Worm (Caenorhabditis elegans): ENCODE results near the gene fbxa-142.

DNA sequence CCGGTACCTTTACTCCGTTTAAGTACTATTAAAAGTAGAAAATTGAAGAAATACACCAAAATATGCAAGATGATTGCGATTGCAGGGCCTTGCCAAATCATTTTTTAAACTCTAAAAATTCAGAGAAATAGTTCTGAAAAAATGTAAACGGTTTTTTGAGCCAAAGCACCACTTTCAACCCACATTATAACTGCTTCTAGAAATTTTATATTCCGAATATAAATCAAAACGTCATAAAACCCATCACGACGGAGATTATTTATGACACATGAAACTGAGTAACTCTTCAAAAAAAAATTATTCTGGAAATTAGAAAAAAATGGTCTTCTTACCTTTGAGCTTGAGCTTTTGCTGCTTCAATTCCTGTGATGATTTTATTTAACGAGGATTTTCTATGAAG lies 16.9 kb downstream of the fbxa-142 start, which contains the start of gene srxa-16:
- TF ChIP-seq hmg-4 (GFP tag; optimal IDR thresholded peaks at IDR 0.05) (no peak), F13C5.2 (tag; optimal IDR thresholded peaks at IDR 0.05) (no peak), tra-4 (tag; optimal IDR thresholded peaks at IDR 0.05) (no peak), B0310.2 (tag; optimal IDR thresholded peaks at IDR 0.05) (no peak), ceh-36 (tag; optimal IDR thresholded peaks at IDR 0.05) (no peak), ama-1 (optimal IDR thresholded peaks at IDR 0.05) (no peak), hmbx-1 (tag; optimal IDR thresholded peaks at IDR 0.05) (no peak), scrt-1 (GFP tag; IDR thresholded peaks at IDR 0.05) (no peak), sea-1 (GFP tag; conservative IDR thresholded peaks at IDR 0.05) (no peak), flt-1 (GFP tag; IDR thresholded peaks at IDR 0.05) (no peak), aly-1 (tag; optimal IDR thresholded peaks at IDR 0.05) (no peak), hnd-1 (tag; optimal IDR thresholded peaks at IDR 0.05) (no peak), ceh-13 (GFP tag; optimal IDR thresholded peaks at IDR 0.05) (no peak)

All from whole organism, early embryonic.